Worm (Caenorhabditis elegans) whole organism, L1 larva: ENCODE data around the gene lgc-7.

Source experiments
- F16B12.6 ChIP-seq: fragments of 150-350 bp; optimal IDR thresholded peaks from 2 replicates; lab custom pipeline; 2014; ENCODE audit warnings: missing biosample characterization, missing genetic modification characterization
- jun-1 ChIP-seq: fragments of 150-350 bp; optimal IDR thresholded peaks from 2 replicates; lab custom pipeline; 2014; ENCODE audit warnings: missing biosample characterization, missing genetic modification reagents, missing genetic modification characterization
- lin-15B ChIP-seq: fragments of 150-350 bp; sonication (generic microtip); optimal IDR thresholded peaks from 3 replicates; lab custom pipeline; 2014; ENCODE audit warnings: missing biosample characterization, missing genetic modification characterization
- mep-1 ChIP-seq: fragments of 150-350 bp; optimal IDR thresholded peaks from 2 replicates; lab custom pipeline; 2014; ENCODE audit warnings: missing biosample characterization, missing genetic modification characterization
- nhr-11 ChIP-seq: fragments of 150-350 bp; optimal IDR thresholded peaks from 2 replicates; lab custom pipeline; 2014; ENCODE audit warnings: missing biosample characterization, missing genetic modification characterization
- nhr-71 ChIP-seq: sonication (generic microtip); optimal IDR thresholded peaks from 2 replicates; lab custom pipeline; 2016; ENCODE audit warnings: mild to moderate bottlenecking, missing genetic modification characterization, moderate library complexity, missing compliant biosample characterization
- nhr-77 ChIP-seq: fragments of 150-350 bp; optimal IDR thresholded peaks from 2 replicates; lab custom pipeline; 2014; ENCODE audit warnings: missing biosample characterization, missing genetic modification characterization
- nhr-90 ChIP-seq: sonication (generic microtip); optimal IDR thresholded peaks from 2 replicates; lab custom pipeline; 2016; ENCODE audit warnings: mild to moderate bottlenecking, missing genetic modification characterization, missing compliant biosample characterization; ENCODE audit not compliant: poor library complexity
- unc-30 ChIP-seq: sonication (generic microtip); optimal IDR thresholded peaks from 2 replicates; lab custom pipeline; 2017; ENCODE audit warnings: missing biosample characterization, missing genetic modification characterization

ce11 chrIV:14729272-14729671 lies 19.9 kb downstream of the lgc-7 start:
- no peak for TF ChIP-seq jun-1 (tag; lab: Kevin White, UChicago)
- TF ChIP-seq nhr-90 = no peak
- no peak for TF ChIP-seq nhr-71 (tag; lab: Kevin White, UChicago)
- no peak for TF ChIP-seq lin-15B (tag; lab: Kevin White, UChicago)
- no peak for TF ChIP-seq mep-1 (tag; lab: Kevin White, UChicago)
- TF ChIP-seq nhr-11 (tag; lab: Kevin White, UChicago) = no peak
- no peak for TF ChIP-seq F16B12.6 (tag; lab: Kevin White, UChicago)
- TF ChIP-seq nhr-77 (tag; lab: Kevin White, UChicago) = no peak
- TF ChIP-seq unc-30 (tag; lab: Kevin White, UChicago) = no peak
